Comparison of ENCODE assay signal across 2 fruit fly cellular contexts in genomic region chr3L:20952622-20953618, dm6.
TF ChIP-seq lines count a peak whose summit lies in the region.

No protein-coding gene starts in this region.

TF ChIP-seq in whole organism, embryonic, 481 proteins besides CTCF, POLR2A, EP300 and RAD21 (continued from another document and continues in another):
- TF ChIP-seq Xrp1 (GFP tag; IDR thresholded peaks at IDR 0.05; lab: Robert Waterston, UW) (0 out of 2 replicates have a peak, but pooled peaks have one; percentile 52), chn (GFP tag; optimal IDR thresholded peaks at IDR 0.05; lab: Kevin White, UChicago) (no peak), sna (GFP tag; IDR thresholded peaks at IDR 0.05; lab: Robert Waterston, UW; ENCODE audit: partially characterized antibody) (no peak), CG7786 (GFP tag; optimal IDR thresholded peaks at IDR 0.05; lab: Kevin White, UChicago) (no peak), bbx (GFP tag; IDR thresholded peaks at IDR 0.05; lab: Robert Waterston, UW; ENCODE audit: partially characterized antibody) (no peak), klu (GFP tag; IDR thresholded peaks at IDR 0.05; lab: Robert Waterston, UW) (no peak), Rfx (GFP tag; IDR thresholded peaks at IDR 0.05; lab: Robert Waterston, UW) (0 out of 2 replicates have a peak, but pooled peaks have one; percentile 9), bsh (GFP tag; optimal IDR thresholded peaks at IDR 0.05; lab: Kevin White, UChicago) (peak in 1 of 2 experiments; percentile 21), CG7963 (GFP tag; IDR thresholded peaks at IDR 0.05; lab: Robert Waterston, UW; ENCODE audit: partially characterized antibody) (no peak), Gsc (GFP tag; IDR thresholded peaks at IDR 0.05; lab: Robert Waterston, UW) (no peak), CG1603 (tag; optimal IDR thresholded peaks at IDR 0.05; lab: Kevin White, UChicago) (peak; percentile 34), sisA (GFP tag; IDR thresholded peaks at IDR 0.05; lab: Robert Waterston, UW) (peak; percentile 33; the same call in 1 of the 2 replicates), CG8388 (GFP tag; optimal IDR thresholded peaks at IDR 0.05; lab: Kevin White, UChicago) (no peak), CG11504 (tag; optimal IDR thresholded peaks at IDR 0.05; lab: Kevin White, UChicago) (peak; percentile 6), CG43689 (GFP tag; IDR thresholded peaks at IDR 0.05; lab: Robert Waterston, UW) (no peak), CG7745 (tag; optimal IDR thresholded peaks at IDR 0.05; lab: Kevin White, UChicago) (peak; percentile 77), al (GFP tag; IDR thresholded peaks at IDR 0.05; lab: Robert Waterston, UW) (no peak), Mes4 (GFP tag; optimal IDR thresholded peaks at IDR 0.05; lab: Kevin White, UChicago) (no peak), Hsf (GFP tag; optimal IDR thresholded peaks at IDR 0.05; lab: Kevin White, UChicago) (no peak), Ets97D (GFP tag; optimal IDR thresholded peaks at IDR 0.05; lab: Kevin White, UChicago) (no peak), CG8281 (tag; optimal IDR thresholded peaks at IDR 0.05; lab: Kevin White, UChicago) (no peak), CG4404 (GFP tag; IDR thresholded peaks at IDR 0.05; lab: Robert Waterston, UW) (no peak), prd (optimal IDR thresholded peaks at IDR 0.05; lab: Kevin White, UChicago) (no peak), prd (GFP tag; IDR thresholded peaks at IDR 0.05; lab: Robert Waterston, UW) (peak; percentile 34; the same call in 1 of the 3 replicates), gem (tag; optimal IDR thresholded peaks at IDR 0.05; lab: Kevin White, UChicago) (peak; percentile 8), Myb (GFP tag; optimal IDR thresholded peaks at IDR 0.05; lab: Kevin White, UChicago) (no peak), Ets65A (GFP tag; lab: Kevin White, UChicago) (peak; percentile 55), dpn (GFP tag; optimal IDR thresholded peaks at IDR 0.05; lab: Kevin White, UChicago) (no peak), CG15011 (GFP tag; optimal IDR thresholded peaks at IDR 0.05; lab: Kevin White, UChicago) (no peak), ara (GFP tag; IDR thresholded peaks at IDR 0.05; lab: Robert Waterston, UW) (no peak), HLH4C (GFP tag; IDR thresholded peaks at IDR 0.05; lab: Robert Waterston, UW; ENCODE audit: partially characterized antibody) (no peak), CG6689 (GFP tag; IDR thresholded peaks at IDR 0.05; lab: Robert Waterston, UW) (peak; percentile 38), CG11093 (GFP tag; IDR thresholded peaks at IDR 0.05; lab: Robert Waterston, UW) (0 out of 3 replicates have a peak, but pooled peaks have one; percentile 29), hth (optimal IDR thresholded peaks at IDR 0.05; lab: Kevin White, UChicago) (no peak), Drgx (GFP tag; IDR thresholded peaks at IDR 0.05; lab: Robert Waterston, UW) (peak; percentile 65), Nf-YC (tag; optimal IDR thresholded peaks at IDR 0.05; lab: Kevin White, UChicago) (no peak), croc (GFP tag; conservative IDR thresholded peaks at IDR 0.05; lab: Robert Waterston, UW) (no peak), Blimp-1 (GFP tag; optimal IDR thresholded peaks at IDR 0.05; lab: Kevin White, UChicago) (peak; percentile 9), row (GFP tag; IDR thresholded peaks at IDR 0.05; lab: Robert Waterston, UW) (0 out of 3 replicates have a peak, but pooled peaks have one; percentile 29), nmo (GFP tag; optimal IDR thresholded peaks at IDR 0.05; lab: Kevin White, UChicago) (no peak), crol (GFP tag; IDR thresholded peaks at IDR 0.05; lab: Robert Waterston, UW) (no peak), eve (GFP tag; optimal IDR thresholded peaks at IDR 0.05; lab: Kevin White, UChicago) (peak in 1 of 2 experiments; percentile 22), zen2 (GFP tag; IDR thresholded peaks at IDR 0.05; lab: Robert Waterston, UW; ENCODE audit: partially characterized antibody) (no peak), CG17912 (GFP tag; optimal IDR thresholded peaks at IDR 0.05; lab: Kevin White, UChicago) (no peak), slou (GFP tag; optimal IDR thresholded peaks at IDR 0.05; lab: Kevin White, UChicago) (no peak), CG14441 (GFP tag; IDR thresholded peaks at IDR 0.05; lab: Robert Waterston, UW) (no peak), Bdp1 (GFP tag; optimal IDR thresholded peaks at IDR 0.05; lab: Kevin White, UChicago) (no peak), CG10654 (GFP tag; optimal IDR thresholded peaks at IDR 0.05; lab: Kevin White, UChicago) (no peak), CG17829 (tag; optimal IDR thresholded peaks at IDR 0.05; lab: Kevin White, UChicago) (peak; percentile 40), CG11696 (GFP tag; IDR thresholded peaks at IDR 0.05; lab: Robert Waterston, UW) (peak; percentile 77), Sox102F (GFP tag; optimal IDR thresholded peaks at IDR 0.05; lab: Kevin White, UChicago) (peak; percentile 41), ap (GFP tag; IDR thresholded peaks at IDR 0.05; lab: Robert Waterston, UW) (no peak), lmd (GFP tag; IDR thresholded peaks at IDR 0.05; lab: Robert Waterston, UW) (no peak), insv (GFP tag; optimal IDR thresholded peaks at IDR 0.05; lab: Kevin White, UChicago) (no peak), C15 (GFP tag; IDR thresholded peaks at IDR 0.05; lab: Robert Waterston, UW) (no peak), mirr (GFP tag; optimal IDR thresholded peaks at IDR 0.05; lab: Kevin White, UChicago) (no peak), CG9727 (GFP tag; optimal IDR thresholded peaks at IDR 0.05; lab: Kevin White, UChicago) (no peak), CG10267 (tag; optimal IDR thresholded peaks at IDR 0.05; lab: Kevin White, UChicago) (no peak), pnt (GFP tag; optimal IDR thresholded peaks at IDR 0.05; lab: Kevin White, UChicago) (no peak), aop (GFP tag; IDR thresholded peaks at IDR 0.05; lab: Robert Waterston, UW) (no peak), gsb (GFP tag; IDR thresholded peaks at IDR 0.05; lab: Robert Waterston, UW) (no peak), ci (GFP tag; IDR thresholded peaks at IDR 0.05; lab: Robert Waterston, UW) (0 out of 3 replicates have a peak, but pooled peaks have one; percentile 41), oc (tag; optimal IDR thresholded peaks at IDR 0.05; lab: Kevin White, UChicago) (peak; percentile 82), D19A (tag; optimal IDR thresholded peaks at IDR 0.05; lab: Kevin White, UChicago) (peak; percentile 73), kah (GFP tag; optimal IDR thresholded peaks at IDR 0.05; lab: Kevin White, UChicago) (no peak), CG11398 (GFP tag; optimal IDR thresholded peaks at IDR 0.05; lab: Kevin White, UChicago) (no peak), pzg (GFP tag; optimal IDR thresholded peaks at IDR 0.05; lab: Kevin White, UChicago) (no peak)

TF ChIP-seq in whole organism, prepupa, 60 proteins besides CTCF, POLR2A, EP300 and RAD21 (continued from another document):
- TF ChIP-seq CG8319 (GFP tag; optimal IDR thresholded peaks at IDR 0.05; lab: Kevin White, UChicago) (peak; percentile 49), CG10631 (GFP tag; optimal IDR thresholded peaks at IDR 0.05; lab: Kevin White, UChicago) (no peak), Sox15 (GFP tag; optimal IDR thresholded peaks at IDR 0.05; lab: Kevin White, UChicago) (peak; percentile 56), Met (GFP tag; optimal IDR thresholded peaks at IDR 0.05; lab: Kevin White, UChicago) (peak; percentile 50), Eip93F (GFP tag; optimal IDR thresholded peaks at IDR 0.05; lab: Kevin White, UChicago) (no peak), achi (GFP tag; optimal IDR thresholded peaks at IDR 0.05; lab: Kevin White, UChicago) (peak; percentile 35), cyc (GFP tag; optimal IDR thresholded peaks at IDR 0.05; lab: Kevin White, UChicago) (peak; percentile 58), Blimp-1 (GFP tag; optimal IDR thresholded peaks at IDR 0.05; lab: Kevin White, UChicago) (peak; percentile 14), CG9139 (GFP tag; optimal IDR thresholded peaks at IDR 0.05; lab: Kevin White, UChicago) (no peak), CG8632 (GFP tag; optimal IDR thresholded peaks at IDR 0.05; lab: Kevin White, UChicago) (peak; percentile 41), CG4318 (GFP tag; optimal IDR thresholded peaks at IDR 0.05; lab: Kevin White, UChicago) (no peak), Eip78C (GFP tag; lab: Kevin White, UChicago) (peak; percentile 84), fkh (GFP tag; optimal IDR thresholded peaks at IDR 0.05; lab: Kevin White, UChicago) (no peak), Hr39 (GFP tag; optimal IDR thresholded peaks at IDR 0.05; lab: Kevin White, UChicago) (peak; percentile 61), lz (GFP tag; optimal IDR thresholded peaks at IDR 0.05; lab: Kevin White, UChicago) (peak; percentile 58), net (GFP tag; optimal IDR thresholded peaks at IDR 0.05; lab: Kevin White, UChicago) (no peak), CG11762 (GFP tag; optimal IDR thresholded peaks at IDR 0.05; lab: Kevin White, UChicago; ENCODE audit: insufficient read depth) (no peak), Sox14 (GFP tag; optimal IDR thresholded peaks at IDR 0.05; lab: Kevin White, UChicago) (peak; percentile 35), CG10669 (GFP tag; optimal IDR thresholded peaks at IDR 0.05; lab: Kevin White, UChicago) (peak; percentile 31), CG32006 (GFP tag; optimal IDR thresholded peaks at IDR 0.05; lab: Kevin White, UChicago) (no peak), Hr4 (GFP tag; optimal IDR thresholded peaks at IDR 0.05; lab: Kevin White, UChicago) (no peak), CG3032 (tag; optimal IDR thresholded peaks at IDR 0.05; lab: Kevin White, UChicago) (no peak), CG11294 (GFP tag; IDR thresholded peaks at IDR 0.05; lab: Robert Waterston, UW) (no peak), CG8119 (GFP tag; IDR thresholded peaks at IDR 0.05; lab: Robert Waterston, UW) (0 out of 3 replicates have a peak, but pooled peaks have one; percentile 12), CG3919 (GFP tag; optimal IDR thresholded peaks at IDR 0.05; lab: Kevin White, UChicago) (peak; percentile 47), CG6792 (GFP tag; optimal IDR thresholded peaks at IDR 0.05; lab: Kevin White, UChicago) (peak; percentile 71), acj6 (GFP tag; optimal IDR thresholded peaks at IDR 0.05; lab: Kevin White, UChicago) (peak; percentile 54), topi (GFP tag; optimal IDR thresholded peaks at IDR 0.05; lab: Kevin White, UChicago) (peak; percentile 58), fd59A (GFP tag; optimal IDR thresholded peaks at IDR 0.05; lab: Kevin White, UChicago) (no peak), Hr38 (GFP tag; optimal IDR thresholded peaks at IDR 0.05; lab: Kevin White, UChicago) (no peak), CG6854 (GFP tag; optimal IDR thresholded peaks at IDR 0.05; lab: Kevin White, UChicago) (no peak), CG34406 (GFP tag; optimal IDR thresholded peaks at IDR 0.05; lab: Kevin White, UChicago) (peak; percentile 48), CG1621 (tag; optimal IDR thresholded peaks at IDR 0.05; lab: Kevin White, UChicago) (no peak), OdsH (GFP tag; optimal IDR thresholded peaks at IDR 0.05; lab: Kevin White, UChicago) (peak; percentile 40), dsx (GFP tag; optimal IDR thresholded peaks at IDR 0.05; lab: Kevin White, UChicago; ENCODE audit: poor library complexity, severe bottlenecking) (no peak)
